Worm (Caenorhabditis elegans): Measurements from ENCODE around the gene srh-118.
"Not testable (repeated sequence)": the region's sequence is repeated elsewhere in the genome, so short reads cannot be mapped to it uniquely, and the experiment has no call there.

srh-118 gene

ce11 chrV:17467881-17468280 is 28.1 kb downstream of the srh-118 start:
- TF ChIP-seq lin-13 (GFP tag; optimal IDR thresholded peaks at IDR 0.05), result no peak
- TF ChIP-seq efl-1 (optimal IDR thresholded peaks at IDR 0.05), result no peak
- peak in 1 of 2 experiments; percentile 59 for TF ChIP-seq efl-1 (GFP tag; optimal IDR thresholded peaks at IDR 0.05 in 1 of 2)

- no peak for TF ChIP-seq sup-37 (GFP tag; optimal IDR thresholded peaks at IDR 0.05)
- TF ChIP-seq lsy-2 (tag; optimal IDR thresholded peaks at IDR 0.05), result no peak
- TF ChIP-seq F16B12.6 (tag; optimal IDR thresholded peaks at IDR 0.05), result no peak
- no peak for TF ChIP-seq Y116A8C.19 (tag; optimal IDR thresholded peaks at IDR 0.05; ENCODE audit: borderline replicate concordance)
- TF ChIP-seq tbx-2 (tag; optimal IDR thresholded peaks at IDR 0.05), result no peak
- no peak for TF ChIP-seq ztf-4 (tag; optimal IDR thresholded peaks at IDR 0.05)
- TF ChIP-seq unc-62 (GFP tag; optimal IDR thresholded peaks at IDR 0.05), result no peak
- no peak for TF ChIP-seq ets-5 (GFP tag; IDR thresholded peaks at IDR 0.05)
- no peak for TF ChIP-seq lin-13 (GFP tag; optimal IDR thresholded peaks at IDR 0.05)
- no peak for TF ChIP-seq ceh-82 (tag; optimal IDR thresholded peaks at IDR 0.05)
Measured at ce11 chrV:17466751-17467150, 29.2 kb downstream of the srh-118 start, which contains the start of gene srw-72. Gene srw-72 (plus strand): TSS chrV:17467051.

- TF ChIP-seq irx-1, elt-3, nhr-76 (tag; optimal IDR thresholded peaks at IDR 0.05): not testable (repeated sequence)
Measured at ce11 chrV:17464278-17464677, 31.7 kb downstream of the srh-118 start, which contains the start of gene F20E11.7. Gene F20E11.7 (plus strand): TSS chrV:17464578.

ce11 chrV:17460061-17460460 is 35.9 kb downstream of the srh-118 start, which contains the start of gene srz-48:
Gene srz-48 (minus strand): TSS chrV:17460161.
- TF ChIP-seq elt-3 (tag; optimal IDR thresholded peaks at IDR 0.05) (no peak), nhr-11 (tag; optimal IDR thresholded peaks at IDR 0.05) (no peak), lin-13 (GFP tag; optimal IDR thresholded peaks at IDR 0.05) (no peak), unc-98 (GFP tag; IDR thresholded peaks at IDR 0.05) (no peak), ama-1 (optimal IDR thresholded peaks at IDR 0.05) (no peak), dsc-1 (tag; optimal IDR thresholded peaks at IDR 0.05) (no peak), efl-3 (GFP tag; optimal IDR thresholded peaks at IDR 0.05) (no peak), tlp-1 (tag; optimal IDR thresholded peaks at IDR 0.05) (no peak), ceh-90 (tag; optimal IDR thresholded peaks at IDR 0.05) (no peak), lin-35 (GFP tag; optimal IDR thresholded peaks at IDR 0.05) (no peak), ceh-8 (GFP tag; optimal IDR thresholded peaks at IDR 0.05) (no peak), fkh-10 (GFP tag; optimal IDR thresholded peaks at IDR 0.05) (no peak), isw-1 (GFP tag; IDR thresholded peaks at IDR 0.05) (no peak), unc-62 (GFP tag; optimal IDR thresholded peaks at IDR 0.05) (no peak), mdl-1 (tag; optimal IDR thresholded peaks at IDR 0.05) (no peak), lsy-2 (tag; optimal IDR thresholded peaks at IDR 0.05) (no peak), ceh-63 (GFP tag; optimal IDR thresholded peaks at IDR 0.05) (no peak), tbx-2 (tag; optimal IDR thresholded peaks at IDR 0.05) (no peak), sox-4 (tag; optimal IDR thresholded peaks at IDR 0.05) (no peak)

- TF ChIP-seq zip-4 (GFP tag; optimal IDR thresholded peaks at IDR 0.05), result no peak
- no peak for TF ChIP-seq ceh-8 (GFP tag; optimal IDR thresholded peaks at IDR 0.05)
Measured at ce11 chrV:17458069-17458468, 37.9 kb downstream of the srh-118 start, which contains the start of gene str-200. Gene str-200 (minus strand): TSS chrV:17458169.

ce11 chrV:17456197-17456596 is 39.8 kb downstream of the srh-118 start, which contains the start of gene srh-203:
Gene srh-203 (minus strand): TSS chrV:17456297.
- not testable (repeated sequence) for TF ChIP-seq nhr-28, xbp-1, lsy-2 (tag; optimal IDR thresholded peaks at IDR 0.05)
